Fruit fly (Drosophila melanogaster) whole organism, embryonic: ENCODE measurements around the gene Nrd1.

Experiments
- Blimp-1 ChIP-seq: fragments of 200-800 bp; sonication (Bioruptor generic); optimal IDR thresholded peaks from 3 replicates; lab custom pipeline; 2018; ENCODE audit warnings: missing biosample characterization, missing genetic modification characterization, mild to moderate bottlenecking, moderate library complexity, missing genetic modification reagents
- CG10321 ChIP-seq: fragments of 200-800 bp; sonication (Bioruptor generic); IDR thresholded peaks from 2 replicates; pipeline ENCODE4 v1.3.6; 2022; ENCODE audit warnings: missing biosample characterization, missing genetic modification characterization
- CG10543 ChIP-seq: fragments of 200-800 bp; sonication (Bioruptor generic); optimal IDR thresholded peaks from 3 replicates; lab custom pipeline; 2017; ENCODE audit warnings: missing biosample characterization, mild to moderate bottlenecking, missing genetic modification characterization, moderate library complexity
- CG11093 ChIP-seq: fragments of 200-800 bp; sonication (Bioruptor generic); IDR thresholded peaks from 3 replicates; pipeline ENCODE4 v1.3.6; 2022; ENCODE audit warnings: missing biosample characterization, missing genetic modification characterization
- CG11398 ChIP-seq: fragments of 200-800 bp; sonication (Bioruptor generic); optimal IDR thresholded peaks from 2 replicates; lab custom pipeline; 2016; ENCODE audit warnings: missing biosample characterization, missing genetic modification characterization
- CG11504 ChIP-seq: fragments of 200-800 bp; sonication (Bioruptor generic); optimal IDR thresholded peaks from 3 replicates; lab custom pipeline; 2019; ENCODE audit warnings: missing biosample characterization, mild to moderate bottlenecking, missing genetic modification characterization, moderate library complexity
- CG11696 ChIP-seq: fragments of 200-800 bp; sonication (Bioruptor generic); IDR thresholded peaks from 2 replicates; pipeline ENCODE4 v1.3.6; 2022; ENCODE audit warnings: missing biosample characterization, missing genetic modification characterization
- CG1233 ChIP-seq: fragments of 200-800 bp; sonication (Bioruptor generic); optimal IDR thresholded peaks from 4 replicates; lab custom pipeline; 2018; ENCODE audit warnings: missing biosample characterization, mild to moderate bottlenecking, missing genetic modification characterization
- CG1603 ChIP-seq: fragments of 200-800 bp; sonication (Bioruptor generic); optimal IDR thresholded peaks from 2 replicates; lab custom pipeline; 2019; ENCODE audit warnings: missing biosample characterization, mild to moderate bottlenecking, missing genetic modification characterization, moderate library complexity
- CG1647 ChIP-seq: fragments of 200-800 bp; sonication (Bioruptor generic); optimal IDR thresholded peaks from 3 replicates; lab custom pipeline; 2016; ENCODE audit warnings: missing biosample characterization, missing genetic modification characterization
- CG16815 ChIP-seq: fragments of 200-800 bp; sonication (Bioruptor generic); optimal IDR thresholded peaks from 3 replicates; lab custom pipeline; 2017; ENCODE audit warnings: missing biosample characterization, mild to moderate bottlenecking, missing genetic modification characterization
- CG17829 ChIP-seq: fragments of 200-800 bp; optimal IDR thresholded peaks from 2 replicates; lab custom pipeline; 2019; ENCODE audit warnings: missing biosample characterization, mild to moderate bottlenecking, missing genetic modification characterization, moderate library complexity
- CG18262 ChIP-seq: fragments of 200-800 bp; optimal IDR thresholded peaks from 3 replicates; lab custom pipeline; 2019; ENCODE audit warnings: missing biosample characterization, mild to moderate bottlenecking, missing genetic modification characterization, moderate library complexity
- CG2712 ChIP-seq: fragments of 200-800 bp; optimal IDR thresholded peaks from 3 replicates; lab custom pipeline; 2019; ENCODE audit warnings: missing biosample characterization, mild to moderate bottlenecking, missing genetic modification characterization, moderate library complexity
- CG2889 ChIP-seq: fragments of 200-800 bp; sonication (Bioruptor generic); IDR thresholded peaks from 3 replicates; pipeline ENCODE4 v1.3.6; 2022; ENCODE audit warnings: missing biosample characterization, missing genetic modification characterization
- CG3065 ChIP-seq: fragments of 200-800 bp; sonication (Bioruptor generic); optimal IDR thresholded peaks from 2 replicates; lab custom pipeline; 2016; ENCODE audit warnings: missing biosample characterization, missing genetic modification characterization
- CG32767 ChIP-seq: fragments of 200-800 bp; sonication (Bioruptor generic); IDR thresholded peaks from 2 replicates; pipeline ENCODE4 v1.3.6; 2022; ENCODE audit warnings: missing biosample characterization, missing genetic modification characterization
- CG6175 ChIP-seq: fragments of 200-800 bp; sonication (Bioruptor generic); IDR thresholded peaks from 3 replicates; pipeline ENCODE4 v1.3.6; 2022; ENCODE audit warnings: missing biosample characterization, missing genetic modification characterization
- CG6254 ChIP-seq: fragments of 200-800 bp; sonication (Bioruptor generic); optimal IDR thresholded peaks from 3 replicates; lab custom pipeline; 2017; ENCODE audit warnings: mild to moderate bottlenecking, missing biosample characterization, missing genetic modification reagents, missing genetic modification characterization
- CG8290 ChIP-seq, 3 experiments: fragments of 200-800 bp; sonication (Bioruptor generic); optimal IDR thresholded peaks; 2 replicates each; lab custom pipeline; 2016 to 2019; ENCODE audit warnings: missing biosample characterization in 3 of 3, missing genetic modification characterization in 3 of 3, mild to moderate bottlenecking in 2 of 3, moderate library complexity in 1 of 3
- CG8944 ChIP-seq: fragments of 200-800 bp; sonication (Bioruptor generic); optimal IDR thresholded peaks from 3 replicates; lab custom pipeline; 2016; ENCODE audit warnings: missing biosample characterization, missing genetic modification characterization
- CG9727 ChIP-seq: fragments of 200-800 bp; sonication (Bioruptor generic); optimal IDR thresholded peaks from 3 replicates; lab custom pipeline; 2017; ENCODE audit warnings: missing biosample characterization, mild to moderate bottlenecking, missing genetic modification characterization
- Camta ChIP-seq: fragments of 200-800 bp; sonication (Bioruptor generic); optimal IDR thresholded peaks from 2 replicates; lab custom pipeline; 2016; ENCODE audit warnings: missing biosample characterization, missing genetic modification characterization
- D19A ChIP-seq: fragments of 200-800 bp; optimal IDR thresholded peaks from 3 replicates; lab custom pipeline; 2019; ENCODE audit warnings: missing biosample characterization, mild to moderate bottlenecking, missing genetic modification characterization, moderate library complexity
- Dek ChIP-seq: fragments of 200-800 bp; sonication (Bioruptor generic); optimal IDR thresholded peaks from 3 replicates; lab custom pipeline; 2019; ENCODE audit warnings: missing biosample characterization, mild to moderate bottlenecking, missing genetic modification characterization, moderate library complexity
- E2f2 ChIP-seq: fragments of 200-800 bp; sonication (Bioruptor generic); IDR thresholded peaks from 2 replicates; pipeline ENCODE4 v1.3.6; 2022; ENCODE audit warnings: missing biosample characterization, missing genetic modification characterization
- Eip74EF ChIP-seq, 2 experiments: fragments of 200-800 bp in 1 of 2; fragments of >200 bp in 1 of 2; sonication (Bioruptor generic) in 1 of 2; optimal IDR thresholded peaks; 2 replicates each; lab custom pipeline; 2017 to 2019; ENCODE audit warnings: missing biosample characterization in 2 of 2, missing genetic modification characterization in 2 of 2, mild to moderate bottlenecking in 1 of 2, moderate library complexity in 1 of 2
- Elba2 ChIP-seq: fragments of 200-800 bp; sonication (Bioruptor generic); optimal IDR thresholded peaks from 3 replicates; lab custom pipeline; 2016; ENCODE audit warnings: missing biosample characterization, missing genetic modification characterization
- Hand ChIP-seq: fragments of 200-800 bp; sonication (Bioruptor generic); optimal IDR thresholded peaks from 2 replicates; lab custom pipeline; 2017; ENCODE audit warnings: mild to moderate bottlenecking, missing biosample characterization, missing genetic modification reagents, missing genetic modification characterization
- Nf-YC ChIP-seq: fragments of 200-800 bp; optimal IDR thresholded peaks from 3 replicates; lab custom pipeline; 2019; ENCODE audit warnings: missing biosample characterization, mild to moderate bottlenecking, missing genetic modification characterization, moderate library complexity
- Pdp1 ChIP-seq, 2 experiments: fragments of 200-800 bp; sonication (Bioruptor generic); optimal IDR thresholded peaks; 3 replicates each; lab custom pipeline; 2016; ENCODE audit warnings: missing biosample characterization in 2 of 2, missing genetic modification characterization in 2 of 2, mild to moderate bottlenecking in 1 of 2, moderate library complexity in 1 of 2
- abd-A ChIP-seq: fragments of 200-800 bp; sonication (Bioruptor generic); optimal IDR thresholded peaks from 3 replicates; lab custom pipeline; 2019; ENCODE audit warnings: missing biosample characterization, mild to moderate bottlenecking, missing genetic modification characterization, moderate library complexity
- ap ChIP-seq: fragments of 200-800 bp; sonication (Bioruptor generic); IDR thresholded peaks from 2 replicates; pipeline ENCODE4 v1.3.6; 2022; ENCODE audit warnings: missing biosample characterization, missing genetic modification characterization
- ara ChIP-seq: fragments of 200-800 bp; sonication (Bioruptor generic); IDR thresholded peaks from 2 replicates; pipeline ENCODE4 v1.3.6; 2022; ENCODE audit warnings: missing biosample characterization, missing genetic modification characterization
- az2 ChIP-seq: fragments of 200-800 bp; sonication (Bioruptor generic); optimal IDR thresholded peaks from 3 replicates; lab custom pipeline; 2016; ENCODE audit warnings: missing biosample characterization, missing genetic modification characterization
- crol ChIP-seq: fragments of 200-800 bp; sonication (Bioruptor generic); IDR thresholded peaks from 2 replicates; pipeline ENCODE4 v1.3.6; 2022; ENCODE audit warnings: missing biosample characterization, missing genetic modification characterization
- danr ChIP-seq: fragments of 200-800 bp; sonication (Bioruptor generic); IDR thresholded peaks from 2 replicates; pipeline ENCODE4 v1.3.6; 2022; ENCODE audit warnings: missing biosample characterization, missing genetic modification characterization
- ems ChIP-seq: fragments of 200-800 bp; sonication (Bioruptor generic); optimal IDR thresholded peaks from 3 replicates; lab custom pipeline; 2016; ENCODE audit warnings: missing biosample characterization, missing genetic modification characterization
- fd3F ChIP-seq: fragments of 200-800 bp; sonication (Bioruptor generic); optimal IDR thresholded peaks from 2 replicates; lab custom pipeline; 2018; ENCODE audit warnings: missing biosample characterization, mild to moderate bottlenecking, missing genetic modification characterization, moderate library complexity
- mam ChIP-seq: fragments of 200-800 bp; sonication (Bioruptor generic); optimal IDR thresholded peaks from 3 replicates; lab custom pipeline; 2016; ENCODE audit warnings: missing biosample characterization, missing genetic modification characterization
- mirr ChIP-seq: fragments of 200-800 bp; sonication (Bioruptor generic); optimal IDR thresholded peaks from 3 replicates; lab custom pipeline; 2018; ENCODE audit warnings: missing biosample characterization, mild to moderate bottlenecking, missing genetic modification characterization
- pb ChIP-seq: fragments of 200-800 bp; sonication (Bioruptor generic); optimal IDR thresholded peaks from 3 replicates; lab custom pipeline; 2016; ENCODE audit warnings: missing biosample characterization, missing genetic modification characterization
- phol ChIP-seq: fragments of 200-800 bp; sonication (Bioruptor generic); optimal IDR thresholded peaks from 3 replicates; lab custom pipeline; 2018; ENCODE audit warnings: missing biosample characterization, mild to moderate bottlenecking, missing genetic modification characterization, moderate library complexity
- row ChIP-seq: fragments of 200-800 bp; sonication (Bioruptor generic); IDR thresholded peaks from 3 replicates; pipeline ENCODE4 v1.3.6; 2022; ENCODE audit warnings: missing biosample characterization, missing genetic modification characterization
- scrt ChIP-seq: fragments of 200-800 bp; sonication (Bioruptor generic); optimal IDR thresholded peaks from 2 replicates; lab custom pipeline; 2018; ENCODE audit warnings: missing biosample characterization, mild to moderate bottlenecking, missing genetic modification characterization, moderate library complexity
- sens ChIP-seq: fragments of 200-800 bp; sonication (Bioruptor generic); peaks from one replicate; lab custom pipeline; 2016; ENCODE audit warnings: missing biosample characterization, missing genetic modification characterization
- slbo ChIP-seq: fragments of 200-800 bp; sonication (Bioruptor generic); IDR thresholded peaks from 2 replicates; pipeline ENCODE4 v1.3.6; 2022; ENCODE audit warnings: missing biosample characterization, missing genetic modification characterization
- vvl ChIP-seq: fragments of 200-800 bp; sonication (Bioruptor generic); IDR thresholded peaks from 2 replicates; pipeline ENCODE4 v1.3.6; 2022; ENCODE audit warnings: missing biosample characterization, missing genetic modification characterization

Nrd1 gene

DNA sequence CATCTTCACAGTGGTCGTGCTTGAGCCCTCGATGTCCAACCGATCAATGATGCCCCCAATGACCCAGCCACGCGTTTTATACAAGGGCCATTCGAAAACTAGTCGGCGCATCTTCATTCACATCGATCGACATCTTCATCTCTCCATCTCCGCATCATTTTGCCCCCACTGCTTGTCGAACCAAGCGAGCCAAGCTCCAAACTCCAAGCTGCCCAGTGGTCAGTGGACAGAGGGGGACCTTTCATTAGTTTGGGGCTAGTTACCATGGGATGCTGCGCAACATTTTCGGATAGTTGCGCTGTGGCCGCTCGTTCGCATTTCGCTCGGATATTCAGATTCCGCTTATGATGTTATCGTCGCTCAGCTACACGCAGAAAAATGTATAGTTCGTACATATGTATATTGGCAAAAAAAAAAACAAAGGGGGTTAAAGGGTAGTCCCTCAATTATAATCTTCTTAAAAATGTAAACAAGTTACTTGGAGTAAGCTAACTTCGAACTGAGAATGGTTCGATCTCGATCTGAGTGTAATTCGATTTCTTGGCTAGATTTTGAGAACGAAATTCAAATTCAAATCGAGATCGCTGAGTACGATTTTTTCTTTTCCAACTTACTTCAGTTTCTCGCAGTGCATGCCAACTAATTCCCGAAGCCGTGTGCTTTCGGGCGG is 22.5 kb downstream of the Nrd1 start, which contains the start of gene CG15740 (continued):
- TF ChIP-seq CG1233: no peak
- TF ChIP-seq Camta: peak; percentile 46
- peak; percentile 31; the same call in 1 of the 2 replicates for TF ChIP-seq ara (GFP tag; lab: Robert Waterston, UW)
- TF ChIP-seq row: peak; percentile 63
- TF ChIP-seq phol: peak; percentile 43
- peak; percentile 42; the same call in 1 of the 2 replicates for TF ChIP-seq CG32767 (GFP tag; lab: Robert Waterston, UW)
- TF ChIP-seq danr (GFP tag; lab: Robert Waterston, UW): peak; percentile 53; the same call in 1 of the 2 replicates
- peak; percentile 52 for TF ChIP-seq vvl
- peak; percentile 53 for TF ChIP-seq slbo (GFP tag; lab: Robert Waterston, UW)
- peak in 1 of 2 experiments; percentile 3 for TF ChIP-seq Eip74EF (GFP tag; optimal IDR thresholded peaks at IDR 0.05; lab: Kevin White, UChicago)
- TF ChIP-seq CG1603 (tag; lab: Kevin White, UChicago): peak; percentile 38

DNA sequence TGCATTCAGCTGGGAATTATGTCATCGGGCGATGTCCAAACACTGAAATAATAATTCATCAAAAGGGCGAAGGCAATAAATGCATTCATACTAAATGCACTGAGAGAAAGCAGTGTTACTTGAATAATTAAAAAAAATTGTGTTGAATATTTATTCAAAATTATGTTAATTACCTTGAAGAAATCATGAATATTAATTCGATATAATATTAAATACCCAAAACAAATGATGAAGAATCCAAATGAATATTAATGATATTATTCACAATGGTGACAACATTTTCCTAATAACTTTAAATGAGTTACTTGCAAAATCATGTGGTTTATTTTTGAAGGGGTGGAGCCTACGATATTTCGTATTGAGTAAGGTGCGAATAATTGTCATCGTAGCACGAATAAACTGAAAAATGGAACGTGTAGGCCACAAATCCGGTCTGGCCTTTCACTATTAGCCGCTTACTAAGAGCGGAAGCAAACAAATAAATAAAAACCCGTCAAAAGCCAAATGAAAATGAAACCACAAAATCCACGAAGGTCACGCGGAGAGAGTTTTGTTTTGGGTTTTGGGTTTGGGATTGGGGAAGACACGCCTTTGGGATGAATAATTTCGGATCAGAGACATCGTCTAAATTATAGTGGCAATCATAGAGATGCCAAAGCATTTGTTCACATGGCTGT is 26.9 kb downstream of the Nrd1 start:
- TF ChIP-seq mirr (GFP tag; lab: Kevin White, UChicago): no peak
- peak; percentile 37 for TF ChIP-seq D19A
- no peak for TF ChIP-seq abd-A
- no peak for TF ChIP-seq Elba2 (GFP tag; lab: Kevin White, UChicago)
- no peak for TF ChIP-seq CG10543
- peak in 1 of 2 experiments; percentile 30 for TF ChIP-seq Pdp1 (GFP tag; optimal IDR thresholded peaks at IDR 0.05; lab: Kevin White, UChicago)
- TF ChIP-seq CG6254: no peak
- no peak for TF ChIP-seq ap (GFP tag; lab: Robert Waterston, UW)
- no peak for TF ChIP-seq mam (GFP tag; lab: Kevin White, UChicago)
- no peak for TF ChIP-seq Hand
- no peak for TF ChIP-seq fd3F (GFP tag; lab: Kevin White, UChicago)
- no peak for TF ChIP-seq CG9727 (GFP tag; lab: Kevin White, UChicago)
- TF ChIP-seq pb (GFP tag; lab: Kevin White, UChicago): no peak
- TF ChIP-seq CG2889 (GFP tag; lab: Robert Waterston, UW): no peak
- no peak for TF ChIP-seq scrt
- peak; percentile 92 for TF ChIP-seq Blimp-1 (GFP tag; lab: Kevin White, UChicago)
- no peak for TF ChIP-seq CG11093
- no peak for TF ChIP-seq CG10321 (GFP tag; lab: Robert Waterston, UW)
- TF ChIP-seq CG18262: peak; percentile 53
- no peak for TF ChIP-seq ems (GFP tag; lab: Kevin White, UChicago)
- no peak for TF ChIP-seq CG3065 (GFP tag; lab: Kevin White, UChicago)
- TF ChIP-seq CG11398 (GFP tag; lab: Kevin White, UChicago): no peak
- TF ChIP-seq CG11696 (GFP tag; lab: Robert Waterston, UW): no peak
- no peak for TF ChIP-seq CG6175
- TF ChIP-seq Dek: no peak
- peak; percentile 7 for TF ChIP-seq CG17829 (tag; lab: Kevin White, UChicago)
- no peak for TF ChIP-seq Nf-YC (tag; lab: Kevin White, UChicago)
- no peak for TF ChIP-seq CG8290 (GFP tag; optimal IDR thresholded peaks at IDR 0.05; lab: Kevin White, UChicago)
- no peak for TF ChIP-seq CG8290 (tag; optimal IDR thresholded peaks at IDR 0.05; lab: Kevin White, UChicago)
- no peak for TF ChIP-seq E2f2 (GFP tag; lab: Robert Waterston, UW)
- no peak for TF ChIP-seq CG8944 (GFP tag; lab: Kevin White, UChicago)
- no peak for TF ChIP-seq CG16815 (GFP tag; lab: Kevin White, UChicago)
- peak; percentile 68 for TF ChIP-seq CG11504 (tag; lab: Kevin White, UChicago)
- TF ChIP-seq CG2712 (tag; lab: Kevin White, UChicago): peak; percentile 42
- no peak for TF ChIP-seq az2
- TF ChIP-seq CG1647 (GFP tag; lab: Kevin White, UChicago): no peak
- peak; percentile 73 for TF ChIP-seq sens (GFP tag; lab: Kevin White, UChicago)
- no peak for TF ChIP-seq crol (GFP tag; lab: Robert Waterston, UW)
